Worm (Caenorhabditis elegans) whole organism, mixed stage, embryonic: ENCODE results near the gene H43E16.1.

Experiments
- bed-3 ChIP-seq: fragments of 200-800 bp; sonication (Bioruptor generic); optimal IDR thresholded peaks from 3 replicates; lab custom pipeline; 2018; ENCODE audit warnings: mild to moderate bottlenecking, missing genetic modification characterization, moderate library complexity, missing compliant biosample characterization
- elt-3 ChIP-seq: fragments of 150-350 bp; optimal IDR thresholded peaks from 2 replicates; lab custom pipeline; 2014; ENCODE audit warnings: missing biosample characterization, missing genetic modification characterization
- ham-2 ChIP-seq: fragments of 200-800 bp; sonication (Bioruptor generic); optimal IDR thresholded peaks from 2 replicates; lab custom pipeline; 2018; ENCODE audit warnings: mild to moderate bottlenecking, missing genetic modification characterization, missing compliant biosample characterization
- lsy-2 ChIP-seq: fragments of 150-350 bp; optimal IDR thresholded peaks from 2 replicates; lab custom pipeline; 2014; ENCODE audit warnings: missing biosample characterization, missing genetic modification characterization
- mep-1 ChIP-seq: fragments of 150-350 bp; optimal IDR thresholded peaks from 2 replicates; lab custom pipeline; 2017; ENCODE audit warnings: missing biosample characterization, missing genetic modification reagents, missing genetic modification characterization, inconsistent platforms
- nhr-12 ChIP-seq: fragments of 150-350 bp; optimal IDR thresholded peaks from 2 replicates; lab custom pipeline; 2014; ENCODE audit warnings: missing biosample characterization, missing genetic modification characterization
- nhr-28 ChIP-seq: fragments of 150-350 bp; optimal IDR thresholded peaks from 2 replicates; lab custom pipeline; 2014; ENCODE audit warnings: missing biosample characterization, missing genetic modification characterization
- snpc-4 ChIP-seq: fragments of 150-350 bp; optimal IDR thresholded peaks from 2 replicates; lab custom pipeline; 2014; ENCODE audit warnings: missing biosample characterization, missing genetic modification characterization
- unc-39 ChIP-seq: fragments of 150-350 bp; optimal IDR thresholded peaks from 2 replicates; lab custom pipeline; 2014; ENCODE audit warnings: missing biosample characterization, missing genetic modification characterization
- unc-62 ChIP-seq: fragments of 150-350 bp; optimal IDR thresholded peaks from 2 replicates; lab custom pipeline; 2014; ENCODE audit warnings: missing biosample characterization, missing genetic modification reagents, missing genetic modification characterization
- ztf-11 ChIP-seq: fragments of 150-350 bp; optimal IDR thresholded peaks from 2 replicates; lab custom pipeline; 2014; ENCODE audit warnings: missing biosample characterization, missing genetic modification characterization

DNA sequence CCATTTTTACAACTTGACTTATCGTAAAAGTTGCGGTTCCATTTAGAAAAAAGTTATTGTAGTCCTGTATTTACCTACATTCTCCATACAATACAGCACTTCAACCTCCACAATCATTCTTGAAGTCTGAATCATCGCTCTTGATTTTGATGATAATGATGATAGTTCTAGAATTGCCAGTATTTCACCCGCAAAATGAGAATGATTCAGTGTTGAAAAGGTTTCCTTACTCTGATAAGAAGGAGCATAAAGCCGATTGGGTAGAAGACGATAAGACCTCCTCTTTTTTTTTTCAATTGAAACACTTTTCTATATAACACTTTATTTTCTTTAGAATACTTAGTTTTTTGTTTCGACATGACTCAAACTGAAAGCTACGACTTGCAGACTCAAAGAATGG lies 43.3 kb upstream of the H43E16.1 start, which contains the start of gene T19D12.4:
- TF ChIP-seq lsy-2 (tag; lab: Kevin White, UChicago) (no peak), unc-39 (no peak), mep-1 (tag; lab: Kevin White, UChicago) (no peak), ham-2 (no peak), unc-62 (GFP tag; lab: Kevin White, UChicago) (no peak), ztf-11 (tag; lab: Kevin White, UChicago) (no peak), nhr-12 (tag; lab: Kevin White, UChicago) (no peak), bed-3 (GFP tag; lab: Kevin White, UChicago) (no peak), nhr-28 (tag; lab: Kevin White, UChicago) (no peak), snpc-4 (tag; lab: Kevin White, UChicago) (no peak), elt-3 (no peak)
